Fruit fly (Drosophila melanogaster): ENCODE data around the gene dnd.

The dnd gene

dm6 chr3R:21854574-21855468 is 32.3 kb downstream of the dnd start (continued):
- TF ChIP-seq pho (GFP tag; optimal IDR thresholded peaks at IDR 0.05) (no peak), grau (tag; optimal IDR thresholded peaks at IDR 0.05) (peak; percentile 21), CG12299 (tag; optimal IDR thresholded peaks at IDR 0.05) (no peak), psq (GFP tag; optimal IDR thresholded peaks at IDR 0.05) (peak; percentile 79), sens-2 (GFP tag; IDR thresholded peaks at IDR 0.05) (no peak), gt (GFP tag; IDR thresholded peaks at IDR 0.05) (no peak), CG14050 (GFP tag; IDR thresholded peaks at IDR 0.05) (no peak), ato (GFP tag; IDR thresholded peaks at IDR 0.05; ENCODE audit: partially characterized antibody) (no peak), CG11560 (tag; IDR thresholded peaks at IDR 0.05) (no peak), Hr51 (GFP tag; optimal IDR thresholded peaks at IDR 0.05) (peak in 1 of 2 experiments; percentile 28), pros (GFP tag; optimal IDR thresholded peaks at IDR 0.05) (peak; percentile 88), dimm (GFP tag; IDR thresholded peaks at IDR 0.05) (no peak), sug (tag; optimal IDR thresholded peaks at IDR 0.05) (no peak), fd102C (GFP tag; optimal IDR thresholded peaks at IDR 0.05) (no peak), sens (GFP tag) (peak; percentile 75), Lpt (GFP tag; optimal IDR thresholded peaks at IDR 0.05) (no peak), org-1 (GFP tag; optimal IDR thresholded peaks at IDR 0.05) (no peak), D19B (GFP tag; optimal IDR thresholded peaks at IDR 0.05) (no peak), bcd (GFP tag; optimal IDR thresholded peaks at IDR 0.05) (no peak)

DNA sequence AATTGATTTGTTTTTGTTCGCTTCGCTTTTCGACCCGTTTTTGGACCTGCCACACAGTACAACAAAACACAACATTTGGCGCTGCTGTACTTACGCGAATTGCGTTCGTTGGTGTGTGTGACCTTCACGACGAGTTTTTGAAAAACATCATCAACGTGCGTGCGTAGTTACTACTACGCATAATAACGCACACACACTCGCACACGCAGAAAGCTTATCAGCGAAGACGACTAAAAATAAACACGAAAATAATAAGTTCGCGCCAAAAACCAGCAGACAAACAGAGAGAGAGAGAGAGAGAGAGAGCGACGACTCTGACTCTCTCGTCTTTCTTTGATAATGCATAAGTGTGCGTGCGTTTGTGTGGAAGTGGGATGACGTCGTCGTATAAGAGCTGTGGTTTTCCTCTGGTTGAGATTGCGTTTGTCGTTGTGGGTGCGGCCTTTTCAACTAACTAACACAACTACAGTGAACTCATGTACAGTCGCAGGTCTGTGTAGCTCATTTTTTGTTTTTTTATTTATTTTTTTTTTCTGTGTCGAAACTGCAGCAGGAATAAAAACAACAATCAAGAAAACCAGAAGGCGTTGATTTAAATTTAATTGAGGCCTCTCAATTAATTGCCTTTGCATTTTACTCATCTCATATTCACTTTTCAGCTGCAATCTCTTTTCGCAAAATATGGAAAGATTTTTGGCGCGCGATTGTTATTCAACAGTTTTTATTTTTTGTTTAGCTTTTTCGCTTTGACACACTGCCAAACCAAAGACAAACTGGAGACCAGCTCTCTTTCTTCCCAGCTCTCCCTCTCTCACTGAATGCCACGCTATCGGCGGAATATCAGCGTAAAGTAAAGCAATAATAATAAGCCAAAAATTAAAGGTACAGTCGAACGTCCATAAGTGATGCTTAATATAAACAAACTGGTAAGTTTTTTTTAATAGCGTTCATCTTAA is 33.3 kb downstream of the dnd start:
- peak; percentile 1 for TF ChIP-seq CG13775 (GFP tag; optimal IDR thresholded peaks at IDR 0.05)
- TF ChIP-seq CG31441 (GFP tag; IDR thresholded peaks at IDR 0.05), result no peak; the same call in 1 of the 2 replicates
- TF ChIP-seq CTCF (GFP tag; optimal IDR thresholded peaks at IDR 0.05), result no peak
- TF ChIP-seq chm (GFP tag; IDR thresholded peaks at IDR 0.05), result peak; percentile 45
- TF ChIP-seq schlank (tag; optimal IDR thresholded peaks at IDR 0.05), result no peak
- no peak for TF ChIP-seq CG9727 (GFP tag; optimal IDR thresholded peaks at IDR 0.05)
- no peak for TF ChIP-seq CG4707 (GFP tag; optimal IDR thresholded peaks at IDR 0.05)
- TF ChIP-seq ERR (GFP tag; optimal IDR thresholded peaks at IDR 0.05), result peak; percentile 86
- 0 out of 3 replicates have a peak, but pooled peaks have one; percentile 7 for TF ChIP-seq CG11695 (GFP tag; IDR thresholded peaks at IDR 0.05)
- peak in 1 of 2 experiments; percentile 70 for TF ChIP-seq eve (GFP tag; optimal IDR thresholded peaks at IDR 0.05)
- no peak for TF ChIP-seq CG33557 (GFP tag; optimal IDR thresholded peaks at IDR 0.05)
- TF ChIP-seq sd (tag; optimal IDR thresholded peaks at IDR 0.05), result peak; percentile 63
- peak; percentile 66 for TF ChIP-seq CG1832 (GFP tag; optimal IDR thresholded peaks at IDR 0.05)
- no peak for TF ChIP-seq CG13424 (tag; optimal IDR thresholded peaks at IDR 0.05)
- peak; percentile 55 for TF ChIP-seq vvl (GFP tag; IDR thresholded peaks at IDR 0.05)
- TF ChIP-seq Hr78 (GFP tag; optimal IDR thresholded peaks at IDR 0.05), result peak in 1 of 2 experiments; percentile 54
- 0 out of 3 replicates have a peak, but pooled peaks have one; percentile 4 for TF ChIP-seq zfh1 (GFP tag; IDR thresholded peaks at IDR 0.05)
- TF ChIP-seq fd96Cb (tag; optimal IDR thresholded peaks at IDR 0.05), result no peak
- peak; percentile 54 for TF ChIP-seq grn (GFP tag; optimal IDR thresholded peaks at IDR 0.05)
- no peak for TF ChIP-seq CG3726 (GFP tag; IDR thresholded peaks at IDR 0.05)
- TF ChIP-seq CG5180 (GFP tag; optimal IDR thresholded peaks at IDR 0.05), result no peak
- TF ChIP-seq ci (GFP tag; IDR thresholded peaks at IDR 0.05), result peak; percentile 45; the same call in 2 of the 3 replicates
- no peak for TF ChIP-seq toy (GFP tag; IDR thresholded peaks at IDR 0.05)
- TF ChIP-seq ham (GFP tag; IDR thresholded peaks at IDR 0.05), result no peak
- peak; percentile 63 for TF ChIP-seq Dp (GFP tag; optimal IDR thresholded peaks at IDR 0.05)
- TF ChIP-seq lmd (GFP tag; IDR thresholded peaks at IDR 0.05), result no peak
- TF ChIP-seq Hmr (GFP tag; optimal IDR thresholded peaks at IDR 0.05), result no peak
- TF ChIP-seq CG9932 (GFP tag; IDR thresholded peaks at IDR 0.05), result peak; percentile 22; the same call in 1 of the 2 replicates

Data from whole organism, embryonic.